Worm (Caenorhabditis elegans): ENCODE measurements around the gene fbxb-6.

DNA sequence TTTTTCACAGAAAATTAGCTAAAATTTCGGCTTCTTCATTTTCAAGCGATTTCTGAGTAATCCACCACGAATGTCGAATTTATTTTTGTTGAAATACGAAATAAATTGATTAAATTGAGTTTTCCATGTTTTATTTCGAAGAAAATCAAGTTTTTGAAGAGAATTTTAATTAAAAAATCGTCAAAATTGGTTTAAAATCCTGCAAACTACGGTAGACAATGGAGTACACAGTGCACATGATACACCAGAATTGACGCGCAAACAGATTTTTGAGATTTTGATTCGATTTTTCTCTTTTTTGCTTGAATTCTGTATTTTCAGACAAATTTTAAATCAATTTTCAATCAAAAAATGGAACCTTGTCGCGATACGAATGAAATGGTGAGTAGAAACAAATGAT lies 31.3 kb upstream of the fbxb-6 start, which contains the start of gene F59H6.14:
- TF ChIP-seq nfya-1 (tag; optimal IDR thresholded peaks at IDR 0.05; ENCODE audit: insufficient read depth): no peak
- TF ChIP-seq nhr-77 (tag; optimal IDR thresholded peaks at IDR 0.05): no peak
- TF ChIP-seq nhr-12 (tag; optimal IDR thresholded peaks at IDR 0.05): no peak
